Worm (Caenorhabditis elegans): Measurements from ENCODE around the gene R04A9.9.

R04A9.9 gene

DNA sequence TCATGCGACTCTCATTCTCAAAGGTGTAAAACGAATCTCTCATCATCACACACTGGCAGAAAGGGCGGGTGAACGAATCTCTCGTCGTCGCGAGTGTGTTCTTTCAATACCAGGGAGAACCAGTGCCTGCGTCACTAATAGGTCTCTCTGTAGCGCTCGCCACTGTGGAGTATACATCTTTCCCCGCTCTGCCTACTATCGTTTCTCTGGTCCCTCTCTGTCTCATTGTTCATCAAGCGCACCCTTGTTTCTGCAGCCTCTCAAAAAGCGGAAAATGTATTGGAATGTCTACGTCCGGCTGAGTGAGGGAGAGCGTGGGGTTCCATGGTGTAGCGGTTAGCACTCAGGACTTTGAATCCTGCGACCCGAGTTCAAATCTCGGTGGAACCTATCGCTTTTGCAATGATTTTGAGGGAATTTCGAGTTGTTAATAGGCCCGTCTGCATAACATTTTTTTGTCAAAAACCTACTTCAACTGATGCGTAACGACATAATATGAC, 19.8 kb upstream of the R04A9.9 start (continued):
- TF ChIP-seq duxl-1 (tag; optimal IDR thresholded peaks at IDR 0.05; ENCODE audit: poor library complexity) (peak; percentile 92), egl-27 (tag; optimal IDR thresholded peaks at IDR 0.05) (no peak), fos-1 (tag; optimal IDR thresholded peaks at IDR 0.05) (peak; percentile 67), aly-2 (tag; optimal IDR thresholded peaks at IDR 0.05) (no peak), F10B5.3 (tag; optimal IDR thresholded peaks at IDR 0.05) (peak; percentile 88), T20F7.1 (GFP tag; optimal IDR thresholded peaks at IDR 0.05) (peak; percentile 85), dmd-8 (GFP tag; IDR thresholded peaks at IDR 0.05) (peak; percentile 88), unc-62 (GFP tag; optimal IDR thresholded peaks at IDR 0.05 in 1 of 2) (peak in 1 of 2 experiments; percentile 90), unc-62 (tag; optimal IDR thresholded peaks at IDR 0.05) (no peak), nhr-77 (tag; optimal IDR thresholded peaks at IDR 0.05) (peak; percentile 95), tag-97 (GFP tag; IDR thresholded peaks at IDR 0.05) (no peak), daf-16 (GFP tag; optimal IDR thresholded peaks at IDR 0.05) (peak; percentile 77 to 88), daf-16 (tag; optimal IDR thresholded peaks at IDR 0.05) (peak; percentile 91), skn-1 (tag; optimal IDR thresholded peaks at IDR 0.05) (no peak), lin-1 (GFP tag; IDR thresholded peaks at IDR 0.05) (peak; percentile 65), zip-2 (tag; optimal IDR thresholded peaks at IDR 0.05) (peak; percentile 82), hlh-11 (tag; optimal IDR thresholded peaks at IDR 0.05) (peak; percentile 89), R02D3.7 (tag; optimal IDR thresholded peaks at IDR 0.05) (no peak), saeg-2 (GFP tag; IDR thresholded peaks at IDR 0.05) (no peak), nhr-10 (tag; optimal IDR thresholded peaks at IDR 0.05) (peak; percentile 68), daf-8 (GFP tag; IDR thresholded peaks at IDR 0.05) (no peak), zip-11 (GFP tag; IDR thresholded peaks at IDR 0.05) (no peak), ztf-7 (tag; optimal IDR thresholded peaks at IDR 0.05) (peak; percentile 70), D1046.2 (GFP tag; IDR thresholded peaks at IDR 0.05) (peak; percentile 89), mxl-3 (GFP tag; optimal IDR thresholded peaks at IDR 0.05) (peak; percentile 79), lin-38 (GFP tag; IDR thresholded peaks at IDR 0.05) (peak; percentile 76), mdt-29 (GFP tag; IDR thresholded peaks at IDR 0.05) (peak; percentile 72; the same call in 1 of the 2 replicates), arid-1 (GFP tag; conservative IDR thresholded peaks at IDR 0.05) (peak; percentile 31; the same call in 1 of the 2 replicates), F44E2.7 (GFP tag; IDR thresholded peaks at IDR 0.05) (no peak), spr-3 (GFP tag; optimal IDR thresholded peaks at IDR 0.05) (peak; percentile 82), F26F4.8 (GFP tag; conservative IDR thresholded peaks at IDR 0.05) (peak; percentile 63; the same call in 1 of the 2 replicates), vab-7 (GFP tag; IDR thresholded peaks at IDR 0.05) (peak; percentile 81), nhr-237 (tag; optimal IDR thresholded peaks at IDR 0.05) (peak; percentile 45), php-3 (GFP tag; IDR thresholded peaks at IDR 0.05) (peak; percentile 77), hlh-30 (tag; optimal IDR thresholded peaks at IDR 0.05; ENCODE audit: insufficient read depth) (peak; percentile 83), ceh-44 (GFP tag; IDR thresholded peaks at IDR 0.05) (no peak), lin-13 (GFP tag; optimal IDR thresholded peaks at IDR 0.05) (peak; percentile 72), lsy-2 (tag; optimal IDR thresholded peaks at IDR 0.05) (peak; percentile 86 to 88), dmd-9 (GFP tag; IDR thresholded peaks at IDR 0.05) (peak; percentile 81), Y48G9A.11 (GFP tag; IDR thresholded peaks at IDR 0.05) (peak; percentile 74), nhr-28 (tag; optimal IDR thresholded peaks at IDR 0.05) (peak; percentile 84), ceh-82 (tag; optimal IDR thresholded peaks at IDR 0.05) (no peak), ZK546.5 (tag; optimal IDR thresholded peaks at IDR 0.05) (peak in 1 of 2 experiments; percentile 26), zfp-3 (GFP tag; conservative IDR thresholded peaks at IDR 0.05) (peak; percentile 84), daf-12 (tag; optimal IDR thresholded peaks at IDR 0.05) (no peak), nhr-42 (GFP tag; IDR thresholded peaks at IDR 0.05) (peak; percentile 87), daf-19 (GFP tag; conservative IDR thresholded peaks at IDR 0.05) (peak; percentile 70), hif-1 (tag; optimal IDR thresholded peaks at IDR 0.05) (peak; percentile 43 to 44), nhr-41 (GFP tag; IDR thresholded peaks at IDR 0.05) (no peak), nhr-6 (tag; optimal IDR thresholded peaks at IDR 0.05) (peak; percentile 88), aha-1 (tag) (peak; percentile 97), mes-2 (tag; optimal IDR thresholded peaks at IDR 0.05; ENCODE audit: poor library complexity, severe bottlenecking) (peak; percentile 83)

Data from whole organism, L4 larva.